Worm (Caenorhabditis elegans): ENCODE data around the gene clec-6.

clec-6 gene

ce11 chrIII:4863127-4863526, 24.1 kb downstream of the clec-6 start, which contains the start of gene coq-8:
coq-8 (plus strand) TSS chrIII:4863427.
- TF ChIP-seq lin-54 (GFP tag; optimal IDR thresholded peaks at IDR 0.05) (no peak), atf-7 (tag; optimal IDR thresholded peaks at IDR 0.05) (no peak), snpc-1.3 (tag; optimal IDR thresholded peaks at IDR 0.05; ENCODE audit: insufficient read depth) (no peak), pbrm-1 (GFP tag; IDR thresholded peaks at IDR 0.05) (no peak), ztf-3 (GFP tag; optimal IDR thresholded peaks at IDR 0.05) (no peak), sea-2 (GFP tag; IDR thresholded peaks at IDR 0.05) (no peak), K11D2.4 (GFP tag; IDR thresholded peaks at IDR 0.05) (no peak), tbx-9 (tag; optimal IDR thresholded peaks at IDR 0.05; ENCODE audit: borderline replicate concordance) (no peak), madf-3 (GFP tag; IDR thresholded peaks at IDR 0.05) (no peak), lsl-1 (GFP tag; optimal IDR thresholded peaks at IDR 0.05) (no peak), lin-35 (GFP tag; optimal IDR thresholded peaks at IDR 0.05) (no peak), dpl-1 (GFP tag; optimal IDR thresholded peaks at IDR 0.05) (no peak), fkh-3 (tag; optimal IDR thresholded peaks at IDR 0.05) (no peak), sptf-2 (GFP tag; optimal IDR thresholded peaks at IDR 0.05) (no peak), ekl-4 (GFP tag; IDR thresholded peaks at IDR 0.05) (no peak), attf-6 (GFP tag; IDR thresholded peaks at IDR 0.05) (no peak), mcd-1 (GFP tag; IDR thresholded peaks at IDR 0.05) (no peak), ceh-100 (GFP tag; IDR thresholded peaks at IDR 0.05) (no peak), nfyb-1 (GFP tag; IDR thresholded peaks at IDR 0.05) (no peak), zfh-2 (GFP tag; conservative IDR thresholded peaks at IDR 0.05) (no peak)

- TF ChIP-seq ama-1 (optimal IDR thresholded peaks at IDR 0.05) (no peak), ama-1 (GFP tag; optimal IDR thresholded peaks at IDR 0.05) (no peak), cebp-2 (GFP tag; IDR thresholded peaks at IDR 0.05) (no peak), ets-4 (GFP tag; optimal IDR thresholded peaks at IDR 0.05) (no peak), dox-1 (GFP tag; IDR thresholded peaks at IDR 0.05) (no peak), lsl-1 (GFP tag; optimal IDR thresholded peaks at IDR 0.05) (no peak), rec-8 (tag; optimal IDR thresholded peaks at IDR 0.05) (peak in 1 of 2 experiments; percentile 20), unc-130 (GFP tag; optimal IDR thresholded peaks at IDR 0.05) (peak; percentile 10), lsy-27 (tag; optimal IDR thresholded peaks at IDR 0.05; ENCODE audit: borderline replicate concordance, insufficient read depth) (no peak)
These were observed 25.4 kb downstream of the clec-6 start, which contains the start of the genes C35D10.10 and C35D10.5 for ce11 chrIII:4861744-4862401. C35D10.10 (minus strand) TSS chrIII:4861794. C35D10.5 (plus strand) TSS chrIII:4862351.

ce11 chrIII:4859039-4859438, 28.2 kb downstream of the clec-6 start, which contains the start of gene C35D10.6:
C35D10.6 (plus strand) TSS chrIII:4859339.
- TF ChIP-seq pha-4 (tag; optimal IDR thresholded peaks at IDR 0.05) (no peak), ztf-6 (GFP tag; IDR thresholded peaks at IDR 0.05) (no peak), akir-1 (GFP tag; optimal IDR thresholded peaks at IDR 0.05) (no peak), ccch-3 (GFP tag; optimal IDR thresholded peaks at IDR 0.05) (no peak), nhr-27 (tag; optimal IDR thresholded peaks at IDR 0.05) (no peak), atf-7 (tag; optimal IDR thresholded peaks at IDR 0.05) (no peak), let-607 (tag; optimal IDR thresholded peaks at IDR 0.05) (no peak), athp-1 (tag; optimal IDR thresholded peaks at IDR 0.05) (no peak), lin-54 (GFP tag; optimal IDR thresholded peaks at IDR 0.05) (no peak), cebp-1 (GFP tag; IDR thresholded peaks at IDR 0.05) (no peak), cebp-1 (tag; optimal IDR thresholded peaks at IDR 0.05) (no peak), nfya-1 (tag; optimal IDR thresholded peaks at IDR 0.05; ENCODE audit: borderline replicate concordance, insufficient read depth) (no peak), sea-2 (GFP tag; IDR thresholded peaks at IDR 0.05) (no peak), snpc-4 (GFP tag; optimal IDR thresholded peaks at IDR 0.05) (no peak), snpc-4 (tag; optimal IDR thresholded peaks at IDR 0.05) (no peak), D2030.7 (GFP tag; IDR thresholded peaks at IDR 0.05) (no peak), die-1 (tag; optimal IDR thresholded peaks at IDR 0.05) (no peak)
